Worm (Caenorhabditis elegans) whole organism, L3 larva: ENCODE measurements around the gene K01A6.5.

Experiments
- ZK546.5 ChIP-seq: sonication (generic microtip); optimal IDR thresholded peaks from 2 replicates; lab custom pipeline; 2017; ENCODE audit warnings: missing biosample characterization, missing genetic modification characterization
- aly-2 ChIP-seq: fragments of 150-350 bp; optimal IDR thresholded peaks from 2 replicates; lab custom pipeline; 2014; ENCODE audit warnings: missing biosample characterization, missing genetic modification characterization
- ceh-28 ChIP-seq: fragments of 150-350 bp; optimal IDR thresholded peaks from 2 replicates; lab custom pipeline; 2014; ENCODE audit warnings: missing biosample characterization, missing genetic modification reagents, missing genetic modification characterization
- egl-5 ChIP-seq: fragments of 150-350 bp; optimal IDR thresholded peaks from 2 replicates; lab custom pipeline; 2017; ENCODE audit warnings: missing biosample characterization, missing genetic modification reagents, missing genetic modification characterization, inconsistent platforms
- elt-3 ChIP-seq, 3 experiments: fragments of 150-350 bp in 1 of 3; sonication (generic microtip) in 2 of 3; optimal IDR thresholded peaks; 2 replicates in 2 of 3; 4 replicates in 1 of 3; lab custom pipeline; 2014 to 2017; ENCODE audit warnings: missing biosample characterization in 3 of 3, missing genetic modification characterization in 3 of 3
- fkh-10 ChIP-seq: sonication (generic microtip); optimal IDR thresholded peaks from 2 replicates; lab custom pipeline; 2017; ENCODE audit warnings: missing biosample characterization, missing genetic modification reagents, missing genetic modification characterization
- hmg-11 ChIP-seq: sonication (generic microtip); optimal IDR thresholded peaks from 2 replicates; lab custom pipeline; 2016; ENCODE audit warnings: missing genetic modification characterization, missing compliant biosample characterization
- lin-39 ChIP-seq: fragments of 150-350 bp; optimal IDR thresholded peaks from 2 replicates; lab custom pipeline; 2018; ENCODE audit warnings: missing biosample characterization, missing genetic modification reagents, missing genetic modification characterization
- lsy-12 ChIP-seq: sonication (generic microtip); optimal IDR thresholded peaks from 2 replicates; lab custom pipeline; 2016; ENCODE audit warnings: mild to moderate bottlenecking, missing genetic modification characterization, missing compliant biosample characterization
- nfya-1 ChIP-seq: sonication (generic microtip); optimal IDR thresholded peaks from 2 replicates; lab custom pipeline; 2017; ENCODE audit warnings: missing genetic modification characterization, mild to moderate bottlenecking, missing compliant biosample characterization, antibody characterized with exemption, moderate library complexity; ENCODE audit not compliant: insufficient read depth
- nhr-237 ChIP-seq: fragments of 150-350 bp; optimal IDR thresholded peaks from 2 replicates; lab custom pipeline; 2014; ENCODE audit warnings: missing biosample characterization, missing genetic modification characterization
- nhr-28 ChIP-seq: fragments of 150-350 bp; optimal IDR thresholded peaks from 2 replicates; lab custom pipeline; 2014; ENCODE audit warnings: missing biosample characterization, missing genetic modification characterization
- nhr-67 ChIP-seq: fragments of 150-350 bp; optimal IDR thresholded peaks from 2 replicates; lab custom pipeline; 2014; ENCODE audit warnings: missing biosample characterization, missing genetic modification characterization
- nhr-77 ChIP-seq: fragments of 150-350 bp; optimal IDR thresholded peaks from 2 replicates; lab custom pipeline; 2014; ENCODE audit warnings: missing biosample characterization, missing genetic modification characterization
- skn-1 ChIP-seq: fragments of 150-350 bp; optimal IDR thresholded peaks from 2 replicates; lab custom pipeline; 2014; ENCODE audit warnings: missing biosample characterization, missing genetic modification characterization
- snpc-4 ChIP-seq: fragments of 150-350 bp; optimal IDR thresholded peaks from 2 replicates; lab custom pipeline; 2014; ENCODE audit warnings: missing biosample characterization, missing genetic modification characterization
- unc-39 ChIP-seq: sonication (generic microtip); optimal IDR thresholded peaks from 4 replicates; lab custom pipeline; 2017; ENCODE audit warnings: missing biosample characterization, missing genetic modification characterization
- unc-62 ChIP-seq: fragments of 150-350 bp; sonication (generic microtip); optimal IDR thresholded peaks from 4 replicates; lab custom pipeline; 2014; ENCODE audit warnings: missing biosample characterization, missing genetic modification reagents, missing genetic modification characterization
- zag-1 ChIP-seq: fragments of 150-350 bp; optimal IDR thresholded peaks from 2 replicates; lab custom pipeline; 2014; ENCODE audit warnings: missing biosample characterization, missing genetic modification characterization

Gene K01A6.5

ce11 chrIV:11787793-11788192 is 45.3 kb downstream of the K01A6.5 start:
- TF ChIP-seq egl-5 (tag; lab: Kevin White, UChicago) (peak; percentile 81), snpc-4 (tag; lab: Kevin White, UChicago) (no peak)
- TF ChIP-seq, all 47 proteins: peak for 1

ce11 chrIV:11788383-11788963 is 46.0 kb downstream of the K01A6.5 start:
- no peak for TF ChIP-seq nhr-237
- peak; percentile 84 for TF ChIP-seq fkh-10 (GFP tag; lab: Kevin White, UChicago)
- TF ChIP-seq nhr-77 = no peak
- peak; percentile 1 for TF ChIP-seq snpc-4 (tag; lab: Kevin White, UChicago)
- TF ChIP-seq egl-5 (tag; lab: Kevin White, UChicago) = no peak
- peak; percentile 40 for TF ChIP-seq nfya-1 (tag; lab: Kevin White, UChicago)
- no peak for TF ChIP-seq elt-3 (tag; optimal IDR thresholded peaks at IDR 0.05; lab: Kevin White, UChicago)
- no peak for TF ChIP-seq zag-1 (tag; lab: Kevin White, UChicago)
- no peak for TF ChIP-seq skn-1

ce11 chrIV:11792495-11792894 is 50.0 kb downstream of the K01A6.5 start, which contains the start of gene H01G02.3:
Gene H01G02.3 (minus strand): TSS chrIV:11792595.
- TF ChIP-seq fkh-10 (GFP tag; lab: Kevin White, UChicago) (no peak), unc-39 (tag; lab: Kevin White, UChicago) (no peak), aly-2 (no peak), lsy-12 (no peak), ceh-28 (tag; lab: Kevin White, UChicago) (no peak), elt-3 (tag; optimal IDR thresholded peaks at IDR 0.05; lab: Kevin White, UChicago) (no peak)

- no peak for TF ChIP-seq nhr-67 (tag; lab: Kevin White, UChicago)
- TF ChIP-seq nhr-28 (tag; lab: Kevin White, UChicago) = no peak
- TF ChIP-seq hmg-11 = peak; percentile 16
- peak; percentile 32 for TF ChIP-seq fkh-10 (GFP tag; lab: Kevin White, UChicago)
- TF ChIP-seq ZK546.5 (tag; lab: Kevin White, UChicago) = no peak
- TF ChIP-seq nfya-1 (tag; lab: Kevin White, UChicago) = peak; percentile 76
- TF ChIP-seq unc-62 (GFP tag; lab: Kevin White, UChicago) = no peak
- TF ChIP-seq lin-39 (tag; lab: Kevin White, UChicago) = peak; percentile 67
- no peak for TF ChIP-seq elt-3 (tag; optimal IDR thresholded peaks at IDR 0.05; lab: Kevin White, UChicago)
Measured at ce11 chrIV:11793170-11793569, 50.7 kb downstream of the K01A6.5 start.
